Worm (Caenorhabditis elegans) whole organism, L3 larva: ENCODE measurements around the gene nst-1.

Experiments
- R02D3.7 ChIP-seq: fragments of 150-350 bp; optimal IDR thresholded peaks from 2 replicates; lab custom pipeline; 2014; ENCODE audit warnings: missing biosample characterization, missing genetic modification characterization
- ZK546.5 ChIP-seq: sonication (generic microtip); optimal IDR thresholded peaks from 2 replicates; lab custom pipeline; 2017; ENCODE audit warnings: missing biosample characterization, missing genetic modification characterization
- aly-2 ChIP-seq: fragments of 150-350 bp; optimal IDR thresholded peaks from 2 replicates; lab custom pipeline; 2014; ENCODE audit warnings: missing biosample characterization, missing genetic modification characterization
- ama-1 ChIP-seq: fragments of 150-350 bp; optimal IDR thresholded peaks from 2 replicates; lab custom pipeline; 2018
- ceh-28 ChIP-seq: fragments of 150-350 bp; optimal IDR thresholded peaks from 2 replicates; lab custom pipeline; 2014; ENCODE audit warnings: missing biosample characterization, missing genetic modification reagents, missing genetic modification characterization
- ceh-9 ChIP-seq: sonication (generic microtip); optimal IDR thresholded peaks from 2 replicates; lab custom pipeline; 2018; ENCODE audit warnings: missing biosample characterization, missing genetic modification characterization
- daf-12 ChIP-seq: fragments of 150-350 bp; optimal IDR thresholded peaks from 2 replicates; lab custom pipeline; 2014; ENCODE audit warnings: missing biosample characterization, missing genetic modification reagents, missing genetic modification characterization
- egl-27 ChIP-seq: sonication (generic microtip); optimal IDR thresholded peaks from 4 replicates; lab custom pipeline; 2017; ENCODE audit warnings: missing biosample characterization, missing genetic modification reagents, missing genetic modification characterization
- egl-5 ChIP-seq: fragments of 150-350 bp; optimal IDR thresholded peaks from 2 replicates; lab custom pipeline; 2017; ENCODE audit warnings: missing biosample characterization, missing genetic modification reagents, missing genetic modification characterization, inconsistent platforms
- elt-1 ChIP-seq: fragments of 150-350 bp; optimal IDR thresholded peaks from 2 replicates; lab custom pipeline; 2014; ENCODE audit warnings: missing biosample characterization, missing genetic modification characterization
- elt-2 ChIP-seq: sonication (generic microtip); optimal IDR thresholded peaks from 2 replicates; lab custom pipeline; 2016; ENCODE audit warnings: missing genetic modification reagents, mild to moderate bottlenecking, missing genetic modification characterization, missing compliant biosample characterization
- elt-3 ChIP-seq, 3 experiments: fragments of 150-350 bp in 1 of 3; sonication (generic microtip) in 2 of 3; optimal IDR thresholded peaks; 2 replicates in 2 of 3; 4 replicates in 1 of 3; lab custom pipeline; 2014 to 2017; ENCODE audit warnings: missing biosample characterization in 3 of 3, missing genetic modification characterization in 3 of 3
- fkh-10 ChIP-seq: sonication (generic microtip); optimal IDR thresholded peaks from 2 replicates; lab custom pipeline; 2017; ENCODE audit warnings: missing biosample characterization, missing genetic modification reagents, missing genetic modification characterization
- fkh-2 ChIP-seq: fragments of 150-350 bp; optimal IDR thresholded peaks from 2 replicates; lab custom pipeline; 2014; ENCODE audit warnings: missing biosample characterization, missing genetic modification reagents, missing genetic modification characterization
- fos-1 ChIP-seq: fragments of 150-350 bp; optimal IDR thresholded peaks from 2 replicates; lab custom pipeline; 2014; ENCODE audit warnings: missing biosample characterization, missing genetic modification characterization
- hmg-11 ChIP-seq: sonication (generic microtip); optimal IDR thresholded peaks from 2 replicates; lab custom pipeline; 2016; ENCODE audit warnings: missing genetic modification characterization, missing compliant biosample characterization
- jun-1 ChIP-seq: fragments of 150-350 bp; optimal IDR thresholded peaks from 2 replicates; lab custom pipeline; 2014; ENCODE audit warnings: missing biosample characterization, missing genetic modification reagents, missing genetic modification characterization
- lin-15B ChIP-seq: fragments of 150-350 bp; optimal IDR thresholded peaks from 2 replicates; lab custom pipeline; 2014; ENCODE audit warnings: missing biosample characterization, missing genetic modification characterization
- lsy-12 ChIP-seq: sonication (generic microtip); optimal IDR thresholded peaks from 2 replicates; lab custom pipeline; 2016; ENCODE audit warnings: mild to moderate bottlenecking, missing genetic modification characterization, missing compliant biosample characterization
- mdl-1 ChIP-seq: fragments of 150-350 bp; optimal IDR thresholded peaks from 2 replicates; lab custom pipeline; 2014; ENCODE audit warnings: missing biosample characterization, missing genetic modification characterization
- mml-1 ChIP-seq: fragments of 150-350 bp; sonication (generic microtip); optimal IDR thresholded peaks from 3 replicates; lab custom pipeline; 2014; ENCODE audit warnings: missing biosample characterization, missing genetic modification characterization
- nhr-11 ChIP-seq: fragments of 150-350 bp; optimal IDR thresholded peaks from 2 replicates; lab custom pipeline; 2014; ENCODE audit warnings: missing biosample characterization, missing genetic modification characterization
- nhr-12 ChIP-seq: fragments of 150-350 bp; optimal IDR thresholded peaks from 2 replicates; lab custom pipeline; 2014; ENCODE audit warnings: missing biosample characterization, missing genetic modification characterization
- nhr-23 ChIP-seq: fragments of 150-350 bp; optimal IDR thresholded peaks from 2 replicates; lab custom pipeline; 2014; ENCODE audit warnings: missing biosample characterization, missing genetic modification reagents, missing genetic modification characterization
- nhr-237 ChIP-seq: fragments of 150-350 bp; optimal IDR thresholded peaks from 2 replicates; lab custom pipeline; 2014; ENCODE audit warnings: missing biosample characterization, missing genetic modification characterization
- nhr-25 ChIP-seq: sonication (generic microtip); optimal IDR thresholded peaks from 2 replicates; lab custom pipeline; 2017; ENCODE audit warnings: missing biosample characterization, missing genetic modification characterization
- nhr-28 ChIP-seq: fragments of 150-350 bp; optimal IDR thresholded peaks from 2 replicates; lab custom pipeline; 2014; ENCODE audit warnings: missing biosample characterization, missing genetic modification characterization
- nhr-43 ChIP-seq: sonication (generic microtip); optimal IDR thresholded peaks from 2 replicates; lab custom pipeline; 2016; ENCODE audit warnings: mild to moderate bottlenecking, missing genetic modification characterization, missing compliant biosample characterization; ENCODE audit not compliant: poor library complexity, severe bottlenecking
- nhr-67 ChIP-seq: fragments of 150-350 bp; optimal IDR thresholded peaks from 2 replicates; lab custom pipeline; 2014; ENCODE audit warnings: missing biosample characterization, missing genetic modification characterization
- pqm-1 ChIP-seq: fragments of 150-350 bp; optimal IDR thresholded peaks from 2 replicates; lab custom pipeline; 2017; ENCODE audit warnings: missing biosample characterization, missing genetic modification characterization, inconsistent platforms
- sea-2 ChIP-seq: fragments of 150-350 bp; sonication (generic microtip); optimal IDR thresholded peaks from 4 replicates; lab custom pipeline; 2014; ENCODE audit warnings: missing biosample characterization, missing genetic modification reagents, missing genetic modification characterization
- snpc-4 ChIP-seq: fragments of 150-350 bp; optimal IDR thresholded peaks from 2 replicates; lab custom pipeline; 2014; ENCODE audit warnings: missing biosample characterization, missing genetic modification characterization
- tbx-2 ChIP-seq: sonication (generic microtip); optimal IDR thresholded peaks from 2 replicates; lab custom pipeline; 2016; ENCODE audit warnings: mild to moderate bottlenecking, missing genetic modification characterization, missing compliant biosample characterization
- unc-39 ChIP-seq: sonication (generic microtip); optimal IDR thresholded peaks from 4 replicates; lab custom pipeline; 2017; ENCODE audit warnings: missing biosample characterization, missing genetic modification characterization
- unc-62 ChIP-seq: fragments of 150-350 bp; sonication (generic microtip); optimal IDR thresholded peaks from 4 replicates; lab custom pipeline; 2014; ENCODE audit warnings: missing biosample characterization, missing genetic modification reagents, missing genetic modification characterization
- zag-1 ChIP-seq: fragments of 150-350 bp; optimal IDR thresholded peaks from 2 replicates; lab custom pipeline; 2014; ENCODE audit warnings: missing biosample characterization, missing genetic modification characterization
- ztf-11 ChIP-seq: fragments of 150-350 bp; optimal IDR thresholded peaks from 2 replicates; lab custom pipeline; 2014; ENCODE audit warnings: missing biosample characterization, missing genetic modification characterization
- ztf-4 ChIP-seq: fragments of 150-350 bp; optimal IDR thresholded peaks from 2 replicates; lab custom pipeline; 2014; ENCODE audit warnings: missing biosample characterization, missing genetic modification characterization

Gene nst-1

DNA sequence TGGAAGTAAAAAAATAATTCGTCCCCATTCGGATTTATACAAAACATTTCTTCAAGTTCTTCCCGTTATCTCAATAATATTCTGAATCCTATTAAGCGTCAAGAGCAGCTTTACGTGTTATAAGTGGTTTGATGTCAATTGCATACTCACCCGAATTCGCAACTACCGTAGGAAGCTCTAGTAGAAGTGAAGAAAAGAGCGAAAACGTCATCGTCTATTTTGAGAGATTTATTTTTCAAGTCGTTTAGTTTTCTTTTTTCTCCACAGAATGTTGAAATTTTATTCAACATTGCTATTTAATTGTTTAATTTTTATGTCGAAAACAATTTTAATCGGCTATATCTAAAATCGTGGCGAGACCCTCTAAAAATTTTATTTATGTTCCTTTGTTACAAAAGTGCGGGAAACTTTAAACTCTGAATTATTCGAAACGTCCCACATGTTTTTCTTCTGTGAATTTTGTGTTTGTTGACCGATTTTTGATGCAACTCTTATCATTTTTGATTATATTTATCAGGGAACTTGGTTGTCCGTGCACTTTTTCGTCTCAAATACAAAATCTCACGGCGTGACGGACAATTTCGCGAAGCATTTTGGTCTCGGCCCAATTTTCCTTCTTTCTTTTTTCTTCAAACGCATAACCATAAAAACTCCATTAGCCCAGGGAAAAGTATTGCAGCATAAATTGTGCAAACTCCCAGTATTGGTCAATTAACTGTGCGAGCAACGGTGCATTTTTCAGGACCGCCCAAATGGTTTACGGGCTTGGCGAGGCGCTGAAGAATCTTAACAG is 13.0 kb downstream of the nst-1 start, which contains the start of gene tdc-1:
Gene tdc-1, plus strand, starts transcription at position 743 of the 793 bp plus-strand sequence.
- TF ChIP-seq jun-1 (tag; lab: Kevin White, UChicago) = no peak
- TF ChIP-seq ama-1 (lab: Kevin White, UChicago) = no peak
- TF ChIP-seq mdl-1 (tag; lab: Kevin White, UChicago) = no peak
- TF ChIP-seq nhr-28 (tag; lab: Kevin White, UChicago) = no peak
- TF ChIP-seq daf-12 (tag; lab: Kevin White, UChicago) = no peak
- TF ChIP-seq lin-15B (tag; lab: Kevin White, UChicago) = no peak
- no peak for TF ChIP-seq nhr-67 (tag; lab: Kevin White, UChicago)
- TF ChIP-seq nhr-43 (tag; lab: Kevin White, UChicago) = no peak
- no peak for TF ChIP-seq nhr-23 (tag; lab: Kevin White, UChicago)
- no peak for TF ChIP-seq mml-1 (tag; lab: Kevin White, UChicago)
- TF ChIP-seq aly-2 (tag; lab: Kevin White, UChicago) = no peak

DNA sequence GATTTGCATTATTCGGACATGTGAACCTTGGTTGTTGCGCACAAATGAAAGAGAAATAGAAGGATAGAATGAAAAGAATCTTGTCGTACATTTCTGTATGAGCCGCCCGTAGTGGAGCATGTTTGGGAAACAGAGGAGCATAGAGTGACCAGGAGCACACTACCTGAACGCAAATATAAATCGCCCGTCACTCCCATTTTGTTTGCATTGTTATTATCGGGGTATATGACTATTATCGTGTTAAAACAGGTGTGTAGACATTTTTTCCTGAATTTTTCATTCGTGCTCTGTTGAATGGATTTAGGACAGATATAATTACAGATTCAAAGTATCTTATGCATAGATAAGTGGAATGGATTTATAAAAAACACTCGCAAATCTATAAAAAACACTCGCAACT is 13.7 kb downstream of the nst-1 start, which contains the start of gene K01C8.2:
Gene K01C8.2, minus strand, starts transcription at position 101 of the 400 bp plus-strand sequence.
- no peak for TF ChIP-seq egl-5
- TF ChIP-seq fkh-2 = no peak
- no peak for TF ChIP-seq ztf-4
- TF ChIP-seq mdl-1 (tag; lab: Kevin White, UChicago) = no peak
- no peak for TF ChIP-seq lsy-12 (tag; lab: Kevin White, UChicago)
- no peak for TF ChIP-seq aly-2 (tag; lab: Kevin White, UChicago)
- TF ChIP-seq pqm-1 (tag; lab: Kevin White, UChicago) = no peak
- TF ChIP-seq nhr-28 (tag; lab: Kevin White, UChicago) = no peak
- no peak for TF ChIP-seq nhr-12 (tag; lab: Kevin White, UChicago)
- no peak for TF ChIP-seq nhr-67 (tag; lab: Kevin White, UChicago)
- TF ChIP-seq unc-39 (tag; lab: Kevin White, UChicago) = no peak

ce11 chrII:8267679-8268078 is 15.3 kb downstream of the nst-1 start:
- TF ChIP-seq R02D3.7 (no peak), nhr-43 (tag; lab: Kevin White, UChicago) (peak; percentile 2), zag-1 (tag; lab: Kevin White, UChicago) (no peak)

- TF ChIP-seq elt-2 = peak; percentile 82
- TF ChIP-seq nhr-28 (tag; lab: Kevin White, UChicago) = no peak
- peak in 2 of 3 experiments; percentile 29 to 63 for TF ChIP-seq elt-3 (tag; optimal IDR thresholded peaks at IDR 0.05; lab: Kevin White, UChicago)
- peak; percentile 12 for TF ChIP-seq pqm-1 (tag; lab: Kevin White, UChicago)
- no peak for TF ChIP-seq nhr-25
- TF ChIP-seq nhr-23 (tag; lab: Kevin White, UChicago) = peak; percentile 13
These were observed 16.4 kb downstream of the nst-1 start for ce11 chrII:8266559-8266958.

DNA sequence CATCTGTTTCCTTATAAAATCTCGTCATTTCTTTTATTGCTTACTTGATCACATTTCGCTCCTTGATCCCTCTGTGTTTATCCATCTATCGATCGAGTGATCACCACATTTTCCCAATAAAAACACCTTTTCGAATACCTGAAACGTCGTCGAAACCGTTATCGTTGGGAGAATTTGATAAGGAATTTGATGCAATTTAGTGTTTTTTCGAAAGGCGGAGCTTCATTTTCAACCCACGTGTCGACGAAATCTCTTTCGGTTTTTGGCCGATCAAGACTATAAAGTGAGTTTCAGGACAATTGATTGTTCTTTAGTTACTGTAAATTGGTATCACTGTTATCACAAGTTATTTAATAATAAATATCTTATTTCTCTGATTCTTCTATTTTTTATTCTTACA is 18.4 kb downstream of the nst-1 start, which contains the start of gene srdh-1:
Gene srdh-1, plus strand, starts transcription at position 43 of the 400 bp plus-strand sequence.
- TF ChIP-seq nhr-25 (no peak), ceh-9 (no peak), nhr-237 (no peak), R02D3.7 (no peak), tbx-2 (tag; lab: Kevin White, UChicago) (no peak), ceh-28 (tag; lab: Kevin White, UChicago) (no peak), nhr-43 (tag; lab: Kevin White, UChicago) (peak; percentile 13)

ce11 chrII:8263562-8263961 is 19.4 kb downstream of the nst-1 start:
- TF ChIP-seq nhr-43 (tag; lab: Kevin White, UChicago) = peak; percentile 27
- no peak for TF ChIP-seq nhr-28 (tag; lab: Kevin White, UChicago)
- TF ChIP-seq R02D3.7 = no peak
- TF ChIP-seq ceh-28 (tag; lab: Kevin White, UChicago) = no peak
- TF ChIP-seq nhr-23 (tag; lab: Kevin White, UChicago) = peak; percentile 51
- no peak for TF ChIP-seq sea-2 (GFP tag; lab: Kevin White, UChicago)
- no peak for TF ChIP-seq ztf-4
- TF ChIP-seq nhr-237 = no peak
- no peak for TF ChIP-seq unc-62 (GFP tag; lab: Kevin White, UChicago)
- TF ChIP-seq tbx-2 (tag; lab: Kevin White, UChicago) = no peak
- no peak for TF ChIP-seq mml-1 (tag; lab: Kevin White, UChicago)
- TF ChIP-seq nhr-67 (tag; lab: Kevin White, UChicago) = no peak
- TF ChIP-seq ztf-11 (tag; lab: Kevin White, UChicago) = no peak
- no peak for TF ChIP-seq ama-1 (lab: Kevin White, UChicago)
- TF ChIP-seq fkh-10 (GFP tag; lab: Kevin White, UChicago) = no peak
- no peak for TF ChIP-seq egl-27 (tag; lab: Kevin White, UChicago)
- no peak for TF ChIP-seq ZK546.5
- TF ChIP-seq hmg-11 (tag; lab: Kevin White, UChicago) = no peak
- TF ChIP-seq snpc-4 (tag; lab: Kevin White, UChicago) = no peak
- no peak for TF ChIP-seq nhr-11
- no peak for TF ChIP-seq elt-1
- no peak for TF ChIP-seq jun-1 (tag; lab: Kevin White, UChicago)
- no peak for TF ChIP-seq fos-1 (tag; lab: Kevin White, UChicago)
- peak; percentile 16 for TF ChIP-seq nhr-25
- TF ChIP-seq daf-12 (tag; lab: Kevin White, UChicago) = no peak
